Fruit fly (Drosophila melanogaster) whole organism, adult: Measurements from ENCODE around the gene msl-1.

Source experiments
- CG14711 ChIP-seq: fragments of 200-800 bp; sonication (Bioruptor generic); optimal IDR thresholded peaks from 2 replicates; lab custom pipeline; 2018; ENCODE audit warnings: missing biosample characterization, mild to moderate bottlenecking, missing genetic modification characterization, moderate library complexity
- CG1620 ChIP-seq: fragments of 200-800 bp; sonication (Bioruptor generic); optimal IDR thresholded peaks from 2 replicates; lab custom pipeline; 2016; ENCODE audit warnings: missing biosample characterization, missing genetic modification characterization
- CG7045 ChIP-seq: fragments of 200-800 bp; sonication (Bioruptor generic); optimal IDR thresholded peaks from 2 replicates; lab custom pipeline; 2017; ENCODE audit warnings: missing biosample characterization, mild to moderate bottlenecking, missing genetic modification characterization
- Clk ChIP-seq: fragments of 200-800 bp; sonication (Bioruptor generic); optimal IDR thresholded peaks from 2 replicates; lab custom pipeline; 2017; ENCODE audit warnings: missing biosample characterization, missing genetic modification characterization
- Hr96 ChIP-seq: fragments of 200-800 bp; sonication (Bioruptor generic); optimal IDR thresholded peaks from 2 replicates; lab custom pipeline; 2016; ENCODE audit warnings: missing biosample characterization, missing genetic modification characterization
- Mnt ChIP-seq: fragments of 200-800 bp; sonication (Bioruptor generic); optimal IDR thresholded peaks from 2 replicates; lab custom pipeline; 2016; ENCODE audit warnings: missing biosample characterization, mild to moderate bottlenecking, missing genetic modification characterization
- cnc ChIP-seq, 2 experiments: fragments of >200 bp; optimal IDR thresholded peaks; 2 replicates each; lab custom pipeline; 2017
- kay ChIP-seq: fragments of 200-800 bp; sonication (Bioruptor generic); peaks from one replicate; lab custom pipeline; 2016; ENCODE audit warnings: missing biosample characterization, missing genetic modification characterization, borderline replicate concordance

DNA sequence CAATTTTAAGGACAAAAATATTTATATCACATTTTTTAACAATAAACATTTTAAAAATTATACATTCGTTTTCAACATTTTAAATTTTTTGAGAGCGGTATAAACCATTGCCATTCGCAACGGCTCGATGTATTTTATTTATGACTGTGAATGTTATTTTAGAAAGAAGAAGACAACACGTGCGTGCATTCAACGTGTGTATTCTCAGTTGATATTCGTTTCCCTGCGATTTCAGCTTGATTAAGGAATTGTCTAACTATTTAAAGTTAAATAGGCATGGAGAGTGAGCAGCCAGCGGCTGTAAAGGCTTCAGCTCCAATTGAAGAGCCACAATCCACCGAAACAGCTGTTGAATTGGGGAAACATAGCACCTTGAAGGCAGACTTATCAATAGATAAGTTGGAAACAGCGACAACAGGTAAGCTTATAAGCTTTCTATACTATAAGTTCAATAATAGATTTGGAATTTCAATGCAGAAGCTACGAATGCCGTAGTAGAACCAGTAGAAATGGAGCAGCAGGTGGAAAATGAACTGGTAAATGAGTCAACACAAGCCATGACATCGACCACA, 10.0 kb upstream of the msl-1 start, which contains the start of gene CG10341:
- TF ChIP-seq kay (GFP tag; lab: Kevin White, UChicago): no peak
- TF ChIP-seq cnc (optimal IDR thresholded peaks at IDR 0.05; lab: Kevin White, UChicago): no peak
- no peak for TF ChIP-seq CG1620 (GFP tag; lab: Kevin White, UChicago)
- no peak for TF ChIP-seq Hr96 (GFP tag; lab: Kevin White, UChicago)
- TF ChIP-seq CG14711 (tag; lab: Kevin White, UChicago): no peak
- peak; percentile 99 for TF ChIP-seq Mnt (GFP tag; lab: Kevin White, UChicago)
- no peak for TF ChIP-seq Clk (GFP tag; lab: Kevin White, UChicago)
- no peak for TF ChIP-seq CG7045 (GFP tag; lab: Kevin White, UChicago)
